Fruit fly (Drosophila melanogaster): ENCODE results near the gene TwdlL.

The TwdlL gene

DNA sequence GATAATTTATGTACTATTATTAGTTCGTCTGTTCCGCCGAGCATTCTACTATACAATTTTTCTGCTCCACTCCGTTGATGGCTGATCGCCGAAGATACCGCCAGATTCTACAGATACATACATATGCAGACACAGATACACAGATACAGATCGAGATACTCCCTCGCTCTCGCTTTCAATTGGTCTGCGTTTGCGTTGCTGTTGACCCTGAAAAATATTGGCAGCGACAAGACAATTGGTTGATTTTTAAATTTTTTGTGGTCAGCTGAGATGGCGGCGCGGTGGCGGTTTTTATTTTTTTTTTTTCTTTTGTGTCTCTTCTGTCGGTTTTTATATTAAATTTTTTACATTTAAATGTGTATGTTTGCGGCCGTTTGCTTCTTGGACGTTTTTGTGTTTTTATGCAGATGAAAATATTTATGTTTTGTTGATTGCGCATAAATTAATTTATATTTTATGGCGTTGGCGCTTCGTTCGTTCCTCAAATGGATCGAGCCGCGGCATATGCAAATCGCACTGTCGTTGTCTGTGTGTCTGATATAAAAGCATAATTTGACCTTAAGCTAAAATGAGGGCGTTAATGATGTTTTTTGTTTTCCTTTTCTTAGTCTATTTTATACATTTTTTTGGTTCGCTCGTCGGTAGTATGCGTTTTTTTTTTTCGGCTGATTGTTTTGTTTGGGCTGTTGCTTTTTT, 31.5 kb downstream of the TwdlL start:
- TF ChIP-seq CG9948 (tag; optimal IDR thresholded peaks at IDR 0.05) (no peak), CG8159 (tag; optimal IDR thresholded peaks at IDR 0.05) (no peak), CG4496 (GFP tag; IDR thresholded peaks at IDR 0.05) (no peak), Pif1A (GFP tag; optimal IDR thresholded peaks at IDR 0.05) (no peak), CG32121 (GFP tag; IDR thresholded peaks at IDR 0.05) (no peak), Pif1B (GFP tag; optimal IDR thresholded peaks at IDR 0.05) (no peak), CG10348 (GFP tag; IDR thresholded peaks at IDR 0.05) (no peak), D1 (tag; optimal IDR thresholded peaks at IDR 0.05) (no peak), Ets98B (GFP tag; IDR thresholded peaks at IDR 0.05) (no peak), CG14655 (GFP tag; optimal IDR thresholded peaks at IDR 0.05) (no peak), rn (GFP tag; IDR thresholded peaks at IDR 0.05) (no peak), CG34367 (tag; optimal IDR thresholded peaks at IDR 0.05) (no peak), CG8301 (tag; optimal IDR thresholded peaks at IDR 0.05) (no peak), CG12605 (GFP tag; IDR thresholded peaks at IDR 0.05) (no peak), fd96Ca (GFP tag; IDR thresholded peaks at IDR 0.05) (no peak)

DNA sequence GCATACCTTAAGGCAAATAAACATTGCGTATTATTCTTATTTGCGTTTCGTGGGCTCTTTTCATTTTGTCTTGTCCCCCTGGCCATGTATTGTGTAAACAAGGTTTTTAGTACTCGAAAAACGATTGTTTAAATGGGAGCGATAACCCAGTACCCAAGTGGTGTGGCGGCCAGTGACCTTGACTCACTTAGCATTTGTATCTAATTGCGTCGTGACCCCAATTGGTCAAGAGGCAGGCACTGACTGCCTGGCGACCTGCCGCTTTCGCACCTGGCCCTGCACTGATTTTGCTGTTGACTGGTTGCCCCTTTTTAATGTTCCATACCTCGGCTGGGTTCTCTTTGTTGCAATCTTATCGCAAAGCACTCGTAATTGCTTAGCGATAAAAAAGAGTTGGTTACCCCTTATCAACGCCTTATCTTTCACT, 37.3 kb downstream of the TwdlL start:
- TF ChIP-seq gl (tag; optimal IDR thresholded peaks at IDR 0.05): no peak
- TF ChIP-seq D1 (tag; optimal IDR thresholded peaks at IDR 0.05): no peak
- no peak for TF ChIP-seq CG14655 (GFP tag; optimal IDR thresholded peaks at IDR 0.05)
- peak; percentile 27 for TF ChIP-seq EcR (GFP tag; optimal IDR thresholded peaks at IDR 0.05)
- TF ChIP-seq CG13204 (GFP tag; optimal IDR thresholded peaks at IDR 0.05): no peak
